Worm (Caenorhabditis elegans): ENCODE data around the gene lsm-7.

DNA sequence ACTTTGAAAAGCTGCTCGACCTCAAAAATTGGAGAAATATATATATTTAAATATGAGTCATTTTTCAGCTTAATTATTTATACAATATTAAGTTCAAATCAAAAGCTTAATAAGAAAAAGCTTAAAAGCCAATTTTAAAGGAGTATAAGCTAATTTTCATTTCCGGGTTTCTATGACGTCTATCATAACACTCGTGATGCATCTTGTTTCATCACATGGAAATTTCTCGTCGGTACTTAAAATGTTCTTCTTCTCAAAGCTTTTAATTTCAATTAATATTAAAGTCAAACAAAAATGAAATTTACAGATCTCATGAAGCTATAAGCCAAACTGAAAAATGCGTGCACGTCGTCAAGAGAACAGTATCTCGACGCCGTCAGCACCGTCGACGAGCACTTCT is 13.5 kb upstream of the lsm-7 start, which contains the start of gene rbr-2:
- TF ChIP-seq ztf-4 (tag; optimal IDR thresholded peaks at IDR 0.05) (no peak), nhr-28 (tag; optimal IDR thresholded peaks at IDR 0.05) (no peak), mep-1 (tag; optimal IDR thresholded peaks at IDR 0.05) (no peak), hlh-4 (tag; optimal IDR thresholded peaks at IDR 0.05) (no peak), dpl-1 (GFP tag; optimal IDR thresholded peaks at IDR 0.05) (no peak), nhr-71 (tag; optimal IDR thresholded peaks at IDR 0.05) (no peak), fkh-10 (GFP tag; optimal IDR thresholded peaks at IDR 0.05) (no peak), ama-1 (optimal IDR thresholded peaks at IDR 0.05) (no peak), rnt-1 (tag; optimal IDR thresholded peaks at IDR 0.05) (no peak)
